Worm (Caenorhabditis elegans) whole organism, L3 larva: ENCODE data around the gene acy-1.

Experiments used
- aly-2 ChIP-seq: fragments of 150-350 bp; optimal IDR thresholded peaks from 2 replicates; lab custom pipeline; 2014; ENCODE audit warnings: missing biosample characterization, missing genetic modification characterization
- ceh-28 ChIP-seq: fragments of 150-350 bp; optimal IDR thresholded peaks from 2 replicates; lab custom pipeline; 2014; ENCODE audit warnings: missing biosample characterization, missing genetic modification reagents, missing genetic modification characterization
- elt-2 ChIP-seq: sonication (generic microtip); optimal IDR thresholded peaks from 2 replicates; lab custom pipeline; 2016; ENCODE audit warnings: missing genetic modification reagents, mild to moderate bottlenecking, missing genetic modification characterization, missing compliant biosample characterization
- fkh-10 ChIP-seq: sonication (generic microtip); optimal IDR thresholded peaks from 2 replicates; lab custom pipeline; 2017; ENCODE audit warnings: missing biosample characterization, missing genetic modification reagents, missing genetic modification characterization
- jun-1 ChIP-seq: fragments of 150-350 bp; optimal IDR thresholded peaks from 2 replicates; lab custom pipeline; 2014; ENCODE audit warnings: missing biosample characterization, missing genetic modification reagents, missing genetic modification characterization
- mdl-1 ChIP-seq: fragments of 150-350 bp; optimal IDR thresholded peaks from 2 replicates; lab custom pipeline; 2014; ENCODE audit warnings: missing biosample characterization, missing genetic modification characterization
- nhr-12 ChIP-seq: fragments of 150-350 bp; optimal IDR thresholded peaks from 2 replicates; lab custom pipeline; 2014; ENCODE audit warnings: missing biosample characterization, missing genetic modification characterization
- nhr-25 ChIP-seq: sonication (generic microtip); optimal IDR thresholded peaks from 2 replicates; lab custom pipeline; 2017; ENCODE audit warnings: missing biosample characterization, missing genetic modification characterization
- pha-4 ChIP-seq: fragments of 150-350 bp; optimal IDR thresholded peaks from 2 replicates; lab custom pipeline; 2014; ENCODE audit warnings: missing biosample characterization, missing genetic modification reagents, missing genetic modification characterization
- snpc-4 ChIP-seq: fragments of 150-350 bp; optimal IDR thresholded peaks from 2 replicates; lab custom pipeline; 2014; ENCODE audit warnings: missing biosample characterization, missing genetic modification characterization

ce11 chrIII:4735443-4735842 is 13.5 kb downstream of the acy-1 start, which contains the start of gene F17C8.7:
- no peak for TF ChIP-seq aly-2
- no peak for TF ChIP-seq jun-1
- TF ChIP-seq mdl-1: no peak
- no peak for TF ChIP-seq nhr-12 (tag; lab: Kevin White, UChicago)
- no peak for TF ChIP-seq elt-2 (tag; lab: Kevin White, UChicago)
- TF ChIP-seq ceh-28 (tag; lab: Kevin White, UChicago): no peak
- no peak for TF ChIP-seq pha-4 (tag; lab: Kevin White, UChicago)
- TF ChIP-seq nhr-25 (tag; lab: Kevin White, UChicago): no peak
- no peak for TF ChIP-seq fkh-10 (GFP tag; lab: Kevin White, UChicago)
- no peak for TF ChIP-seq snpc-4 (tag; lab: Kevin White, UChicago)
